Fruit fly (Drosophila melanogaster) Kc167 (cell line): ENCODE measurements around the gene daw.

ENCODE experiments used
- Myc ChIP-seq: fragments of >200 bp; optimal IDR thresholded peaks from 2 replicates; lab custom pipeline; 2017; ENCODE audit warnings: missing external identifiers
- Sin3A ChIP-seq: fragments of >200 bp; optimal IDR thresholded peaks from 2 replicates; lab custom pipeline; 2018; ENCODE audit warnings: missing external identifiers
- h ChIP-seq: fragments of >200 bp; optimal IDR thresholded peaks from 3 replicates; lab custom pipeline; 2018; ENCODE audit warnings: missing external identifiers
- insv ChIP-seq: fragments of >200 bp; optimal IDR thresholded peaks from 3 replicates; lab custom pipeline; 2018; ENCODE audit warnings: missing external identifiers
- psq ChIP-seq: fragments of >200 bp; optimal IDR thresholded peaks from 2 replicates; lab custom pipeline; 2017; ENCODE audit warnings: missing external identifiers
- ttk ChIP-seq: sonication (Bioruptor generic); optimal IDR thresholded peaks from 2 replicates; lab custom pipeline; 2017; ENCODE audit warnings: missing external identifiers

DNA sequence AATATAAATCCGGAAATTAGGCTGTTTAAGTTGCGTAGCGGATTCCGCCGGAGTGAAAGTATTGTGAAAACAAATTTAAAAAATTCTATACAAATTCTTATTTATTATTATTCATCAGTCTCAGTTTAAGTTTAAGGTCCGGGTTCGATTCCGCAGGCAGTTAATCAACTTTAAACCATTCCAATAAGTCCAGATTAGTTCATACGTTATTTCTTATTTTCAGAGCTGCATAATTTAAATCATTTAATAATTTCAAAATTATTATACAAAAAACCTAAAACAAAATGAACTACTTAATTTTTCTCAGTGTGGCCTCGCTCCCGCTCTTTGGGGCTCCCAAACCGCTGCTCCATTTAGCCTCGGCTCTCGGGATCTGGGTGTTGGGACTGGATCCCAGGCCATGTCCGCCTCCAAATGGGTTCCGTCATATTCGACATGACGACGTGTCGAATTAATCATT, 25.3 kb downstream of the daw start:
- TF ChIP-seq psq (lab: Kevin White, UChicago) = no peak
- TF ChIP-seq h (lab: Kevin White, UChicago) = no peak
- no peak for TF ChIP-seq Sin3A (lab: Kevin White, UChicago)
- no peak for TF ChIP-seq ttk
- no peak for TF ChIP-seq insv (lab: Kevin White, UChicago)
- TF ChIP-seq Myc (lab: Kevin White, UChicago) = no peak
